Worm (Caenorhabditis elegans) whole organism, late embryonic: ENCODE results near the gene K07H8.11.

Experiments
- C38D4.7 ChIP-seq: fragments of 200-800 bp; sonication (Bioruptor generic); optimal IDR thresholded peaks from 2 replicates; lab custom pipeline; 2018; ENCODE audit warnings: mild to moderate bottlenecking, missing genetic modification characterization, moderate library complexity, missing compliant biosample characterization
- K02D7.2 ChIP-seq: sonication (generic microtip); optimal IDR thresholded peaks from 2 replicates; lab custom pipeline; 2017; ENCODE audit warnings: mild to moderate bottlenecking, missing genetic modification characterization, missing compliant biosample characterization
- ama-1 ChIP-seq: fragments of 150-350 bp; optimal IDR thresholded peaks from 2 replicates; lab custom pipeline; 2014
- ceh-34 ChIP-seq: sonication (generic microtip); optimal IDR thresholded peaks from 2 replicates; lab custom pipeline; 2016; ENCODE audit warnings: mild to moderate bottlenecking, missing genetic modification characterization, missing compliant biosample characterization
- dve-1 ChIP-seq: sonication (generic microtip); optimal IDR thresholded peaks from 2 replicates; lab custom pipeline; 2017; ENCODE audit warnings: antibody characterized with exemption, mild to moderate bottlenecking, missing genetic modification characterization, missing compliant biosample characterization
- hlh-30 ChIP-seq: sonication (generic microtip); optimal IDR thresholded peaks from 2 replicates; lab custom pipeline; 2017; ENCODE audit warnings: antibody characterized with exemption, missing genetic modification characterization, missing compliant biosample characterization; ENCODE audit not compliant: insufficient read depth
- pag-3 ChIP-seq: sonication (generic microtip); optimal IDR thresholded peaks from 2 replicates; lab custom pipeline; 2016; ENCODE audit warnings: missing compliant biosample characterization, missing genetic modification characterization, borderline replicate concordance
- pat-9 ChIP-seq: fragments of 200-800 bp; sonication (Bioruptor generic); optimal IDR thresholded peaks from 2 replicates; lab custom pipeline; 2018; ENCODE audit warnings: mild to moderate bottlenecking, missing genetic modification characterization, moderate library complexity, missing compliant biosample characterization
- pha-4 ChIP-seq: fragments of 150-350 bp; optimal IDR thresholded peaks from 2 replicates; lab custom pipeline; 2018; ENCODE audit warnings: missing biosample characterization, missing genetic modification reagents, missing genetic modification characterization
- pqm-1 ChIP-seq: sonication (generic microtip); optimal IDR thresholded peaks from 2 replicates; lab custom pipeline; 2016; ENCODE audit warnings: missing genetic modification characterization, missing compliant biosample characterization
- rnt-1 ChIP-seq: sonication (generic microtip); optimal IDR thresholded peaks from 2 replicates; lab custom pipeline; 2016; ENCODE audit warnings: missing genetic modification characterization, missing compliant biosample characterization
- sox-4 ChIP-seq: sonication (generic microtip); optimal IDR thresholded peaks from 2 replicates; lab custom pipeline; 2017; ENCODE audit warnings: mild to moderate bottlenecking, missing genetic modification characterization, inconsistent platforms, missing compliant biosample characterization
- unc-3 ChIP-seq, 2 experiments: fragments of 200-800 bp in 1 of 2; sonication (Bioruptor generic) in 1 of 2; sonication (generic microtip) in 1 of 2; conservative IDR thresholded peaks in 1 of 2; optimal IDR thresholded peaks in 1 of 2; 2 replicates each; pipeline versions ENCODE4 v1.3.6 to Lab custom; 2016 to 2022; ENCODE audit warnings: missing compliant biosample characterization in 2 of 2, missing genetic modification characterization in 2 of 2, missing genetic modification reagents in 1 of 2
- unc-55 ChIP-seq: sonication (generic microtip); optimal IDR thresholded peaks from 2 replicates; lab custom pipeline; 2017; ENCODE audit warnings: missing biosample characterization, missing genetic modification reagents, missing genetic modification characterization

ce11 chrIV:8286352-8286751 is 11.2 kb upstream of the K07H8.11 start, which contains the start of gene K07H8.9:
- no peak for TF ChIP-seq pqm-1 (tag; lab: Kevin White, UChicago)
- no peak for TF ChIP-seq K02D7.2 (tag; lab: Kevin White, UChicago)
- TF ChIP-seq C38D4.7 (GFP tag; lab: Kevin White, UChicago), result no peak
- no peak for TF ChIP-seq pha-4 (tag; lab: Kevin White, UChicago)
- TF ChIP-seq hlh-30, result no peak
- TF ChIP-seq unc-55 (GFP tag; lab: Kevin White, UChicago), result no peak
- no peak for TF ChIP-seq unc-3 (GFP tag; conservative IDR thresholded peaks at IDR 0.05; lab: Robert Waterston, UW)
- TF ChIP-seq unc-3 (tag; optimal IDR thresholded peaks at IDR 0.05; lab: Kevin White, UChicago), result no peak
- no peak for TF ChIP-seq pag-3 (tag; lab: Kevin White, UChicago)
- no peak for TF ChIP-seq rnt-1 (tag; lab: Kevin White, UChicago)
- no peak for TF ChIP-seq ama-1
- TF ChIP-seq ceh-34, result no peak
- no peak for TF ChIP-seq dve-1 (tag; lab: Kevin White, UChicago)
- no peak for TF ChIP-seq sox-4 (tag; lab: Kevin White, UChicago)
- no peak for TF ChIP-seq pat-9 (tag; lab: Kevin White, UChicago)
